Worm (Caenorhabditis elegans) whole organism, midembryonic: ENCODE results near the gene nep-15.

ENCODE experiments used
- T22C8.4 ChIP-seq: fragments of 200-800 bp; sonication (Bioruptor generic); IDR thresholded peaks from 2 replicates; pipeline ENCODE4 v1.3.6; 2022; ENCODE audit warnings: missing genetic modification characterization, missing compliant biosample characterization
- cog-1 ChIP-seq: sonication (generic microtip); optimal IDR thresholded peaks from 2 replicates; lab custom pipeline; 2016; ENCODE audit warnings: missing genetic modification characterization, missing compliant biosample characterization
- flt-1 ChIP-seq: fragments of 200-800 bp; sonication (Bioruptor generic); IDR thresholded peaks from 2 replicates; pipeline ENCODE4 v1.3.6; 2022; ENCODE audit warnings: missing genetic modification characterization, missing compliant biosample characterization
- klf-2 ChIP-seq: fragments of 200-800 bp; sonication (Bioruptor generic); conservative IDR thresholded peaks from 2 replicates; pipeline ENCODE4 v1.3.6; 2022; ENCODE audit warnings: missing genetic modification reagents, missing genetic modification characterization, missing compliant biosample characterization
- med-1 ChIP-seq: sonication (generic microtip); optimal IDR thresholded peaks from 2 replicates; lab custom pipeline; 2017; ENCODE audit warnings: missing genetic modification characterization, mild to moderate bottlenecking, missing compliant biosample characterization, antibody characterized with exemption, missing genetic modification reagents; ENCODE audit not compliant: insufficient read depth
- ref-1 ChIP-seq: fragments of 200-800 bp; sonication (Bioruptor generic); conservative IDR thresholded peaks from 2 replicates; pipeline ENCODE4 v1.3.6; 2022; ENCODE audit warnings: missing genetic modification reagents, missing genetic modification characterization, missing compliant biosample characterization
- ztf-23 ChIP-seq: fragments of 200-800 bp; sonication (Bioruptor generic); IDR thresholded peaks from 2 replicates; pipeline ENCODE4 v1.3.6; 2022; ENCODE audit warnings: missing genetic modification reagents, missing genetic modification characterization, missing compliant biosample characterization

- no peak for TF ChIP-seq cog-1 (tag; lab: Kevin White, UChicago)
- TF ChIP-seq flt-1 (GFP tag; lab: Robert Waterston, UW), result no peak
- TF ChIP-seq med-1 (GFP tag; lab: Kevin White, UChicago), result no peak
- TF ChIP-seq ztf-23 (GFP tag; lab: Robert Waterston, UW), result no peak
- no peak for TF ChIP-seq klf-2
- TF ChIP-seq T22C8.4 (GFP tag; lab: Robert Waterston, UW), result no peak
- no peak for TF ChIP-seq ref-1 (GFP tag; lab: Robert Waterston, UW)
Observed at ce11 chrX:8391505-8391904, 19.5 kb downstream of the nep-15 start.
